Worm (Caenorhabditis elegans) whole organism, late embryonic: ENCODE measurements around the gene tre-4.
A peak's percentile ranks its signal among the peaks of the same experiment; 100 is the strongest.

Experiments
- C08G9.2 ChIP-seq: sonication (generic microtip); optimal IDR thresholded peaks from 2 replicates; lab custom pipeline; 2016; ENCODE audit warnings: mild to moderate bottlenecking, missing genetic modification characterization, moderate library complexity, missing compliant biosample characterization
- C38D4.7 ChIP-seq: fragments of 200-800 bp; sonication (Bioruptor generic); optimal IDR thresholded peaks from 2 replicates; lab custom pipeline; 2018; ENCODE audit warnings: mild to moderate bottlenecking, missing genetic modification characterization, moderate library complexity, missing compliant biosample characterization
- T23F11.4 ChIP-seq: fragments of 200-800 bp; sonication (Bioruptor generic); optimal IDR thresholded peaks from 2 replicates; lab custom pipeline; 2018; ENCODE audit warnings: mild to moderate bottlenecking, missing genetic modification characterization, missing compliant biosample characterization
- Y22D7AL.16 ChIP-seq: sonication (generic microtip); optimal IDR thresholded peaks from 2 replicates; lab custom pipeline; 2016; ENCODE audit warnings: missing genetic modification characterization, missing compliant biosample characterization
- ahr-1 ChIP-seq: sonication (generic microtip); optimal IDR thresholded peaks from 2 replicates; lab custom pipeline; 2016; ENCODE audit warnings: missing genetic modification characterization, missing compliant biosample characterization
- ceh-14 ChIP-seq: sonication (generic microtip); optimal IDR thresholded peaks from 2 replicates; lab custom pipeline; 2016; ENCODE audit warnings: missing genotype, missing genetic modification characterization, missing compliant biosample characterization
- ceh-19 ChIP-seq: fragments of 200-800 bp; sonication (Bioruptor generic); optimal IDR thresholded peaks from 2 replicates; lab custom pipeline; 2018; ENCODE audit warnings: mild to moderate bottlenecking, missing genetic modification characterization, missing compliant biosample characterization
- ceh-2 ChIP-seq: sonication (generic microtip); optimal IDR thresholded peaks from 2 replicates; lab custom pipeline; 2016; ENCODE audit warnings: missing genotype, missing genetic modification characterization, missing compliant biosample characterization
- ceh-22 ChIP-seq: sonication (generic microtip); optimal IDR thresholded peaks from 2 replicates; lab custom pipeline; 2017; ENCODE audit warnings: missing biosample characterization, missing genetic modification characterization
- ceh-30 ChIP-seq: fragments of 150-350 bp; optimal IDR thresholded peaks from 2 replicates; lab custom pipeline; 2014; ENCODE audit warnings: missing biosample characterization, missing genetic modification characterization
- ceh-31 ChIP-seq: sonication (generic microtip); optimal IDR thresholded peaks from 2 replicates; lab custom pipeline; 2016; ENCODE audit warnings: missing genetic modification characterization, missing compliant biosample characterization
- ceh-34 ChIP-seq: sonication (generic microtip); optimal IDR thresholded peaks from 2 replicates; lab custom pipeline; 2016; ENCODE audit warnings: mild to moderate bottlenecking, missing genetic modification characterization, missing compliant biosample characterization
- ceh-45 ChIP-seq: fragments of 200-800 bp; sonication (Bioruptor generic); IDR thresholded peaks from 2 replicates; pipeline ENCODE4 v1.3.6; 2022; ENCODE audit warnings: missing genetic modification reagents, missing genetic modification characterization, missing compliant biosample characterization
- ceh-48 ChIP-seq: sonication (generic microtip); optimal IDR thresholded peaks from 2 replicates; lab custom pipeline; 2016; ENCODE audit warnings: missing genetic modification characterization, inconsistent platforms, missing compliant biosample characterization
- ceh-6 ChIP-seq: fragments of 200-800 bp; sonication (Bioruptor generic); optimal IDR thresholded peaks from 2 replicates; lab custom pipeline; 2018; ENCODE audit warnings: mild to moderate bottlenecking, missing genetic modification characterization, missing compliant biosample characterization
- dmd-4 ChIP-seq: sonication (generic microtip); optimal IDR thresholded peaks from 2 replicates; lab custom pipeline; 2016; ENCODE audit warnings: borderline replicate concordance, missing genetic modification characterization, missing compliant biosample characterization
- dve-1 ChIP-seq: sonication (generic microtip); optimal IDR thresholded peaks from 2 replicates; lab custom pipeline; 2017; ENCODE audit warnings: antibody characterized with exemption, mild to moderate bottlenecking, missing genetic modification characterization, missing compliant biosample characterization
- elt-4 ChIP-seq: sonication (generic microtip); optimal IDR thresholded peaks from 2 replicates; lab custom pipeline; 2016; ENCODE audit warnings: missing genetic modification characterization, missing compliant biosample characterization
- eyg-1 ChIP-seq: sonication (generic microtip); optimal IDR thresholded peaks from 2 replicates; lab custom pipeline; 2016; ENCODE audit warnings: missing genotype, missing genetic modification characterization, missing compliant biosample characterization
- fax-1 ChIP-seq: sonication (generic microtip); optimal IDR thresholded peaks from 2 replicates; lab custom pipeline; 2016; ENCODE audit warnings: missing genotype, missing genetic modification characterization, missing compliant biosample characterization
- hlh-13 ChIP-seq: fragments of 200-800 bp; sonication (Bioruptor generic); optimal IDR thresholded peaks from 2 replicates; lab custom pipeline; 2018; ENCODE audit warnings: mild to moderate bottlenecking, missing genetic modification characterization, missing compliant biosample characterization
- hlh-15 ChIP-seq: sonication (generic microtip); optimal IDR thresholded peaks from 2 replicates; lab custom pipeline; 2016; ENCODE audit warnings: missing genetic modification characterization, missing compliant biosample characterization
- hlh-30 ChIP-seq: sonication (generic microtip); optimal IDR thresholded peaks from 2 replicates; lab custom pipeline; 2017; ENCODE audit warnings: antibody characterized with exemption, missing genetic modification characterization, missing compliant biosample characterization; ENCODE audit not compliant: insufficient read depth
- hlh-8 ChIP-seq: sonication (generic microtip); optimal IDR thresholded peaks from 2 replicates; lab custom pipeline; 2016; ENCODE audit warnings: missing genotype, missing genetic modification characterization, missing compliant biosample characterization
- lin-11 ChIP-seq: fragments of 200-800 bp; sonication (Bioruptor generic); optimal IDR thresholded peaks from 2 replicates; lab custom pipeline; 2018; ENCODE audit warnings: mild to moderate bottlenecking, missing genetic modification characterization, missing compliant biosample characterization
- madf-2 ChIP-seq: sonication (generic microtip); optimal IDR thresholded peaks from 2 replicates; lab custom pipeline; 2017; ENCODE audit warnings: missing genetic modification characterization, missing compliant biosample characterization
- nhr-232 ChIP-seq: sonication (generic microtip); optimal IDR thresholded peaks from 2 replicates; lab custom pipeline; 2016; ENCODE audit warnings: missing genetic modification characterization, missing compliant biosample characterization
- pag-3 ChIP-seq: sonication (generic microtip); optimal IDR thresholded peaks from 2 replicates; lab custom pipeline; 2016; ENCODE audit warnings: missing compliant biosample characterization, missing genetic modification characterization, borderline replicate concordance
- pha-2 ChIP-seq: sonication (generic microtip); optimal IDR thresholded peaks from 2 replicates; lab custom pipeline; 2017; ENCODE audit warnings: mild to moderate bottlenecking, missing genetic modification characterization, missing compliant biosample characterization
- pqm-1 ChIP-seq: sonication (generic microtip); optimal IDR thresholded peaks from 2 replicates; lab custom pipeline; 2016; ENCODE audit warnings: missing genetic modification characterization, missing compliant biosample characterization
- pros-1 ChIP-seq: fragments of 150-350 bp; optimal IDR thresholded peaks from 2 replicates; lab custom pipeline; 2014; ENCODE audit warnings: missing biosample characterization, missing genetic modification reagents, missing genetic modification characterization
- rnt-1 ChIP-seq: sonication (generic microtip); optimal IDR thresholded peaks from 2 replicates; lab custom pipeline; 2016; ENCODE audit warnings: missing genetic modification characterization, missing compliant biosample characterization
- sdc-2 ChIP-seq: sonication (generic microtip); optimal IDR thresholded peaks from 2 replicates; lab custom pipeline; 2016; ENCODE audit warnings: missing genotype, missing genetic modification characterization, missing compliant biosample characterization
- sox-4 ChIP-seq: sonication (generic microtip); optimal IDR thresholded peaks from 2 replicates; lab custom pipeline; 2017; ENCODE audit warnings: mild to moderate bottlenecking, missing genetic modification characterization, inconsistent platforms, missing compliant biosample characterization
- syd-9 ChIP-seq: sonication (generic microtip); optimal IDR thresholded peaks from 2 replicates; lab custom pipeline; 2016; ENCODE audit warnings: mild to moderate bottlenecking, missing genetic modification characterization, moderate library complexity, missing compliant biosample characterization
- ttx-3 ChIP-seq: sonication (generic microtip); optimal IDR thresholded peaks from 2 replicates; lab custom pipeline; 2016; ENCODE audit warnings: missing genetic modification reagents, missing genetic modification characterization, missing compliant biosample characterization
- unc-42 ChIP-seq: sonication (generic microtip); optimal IDR thresholded peaks from 2 replicates; lab custom pipeline; 2016; ENCODE audit warnings: missing genotype, missing genetic modification characterization, missing compliant biosample characterization
- unc-86 ChIP-seq: sonication (generic microtip); optimal IDR thresholded peaks from 2 replicates; lab custom pipeline; 2016; ENCODE audit warnings: missing genetic modification characterization, missing compliant biosample characterization
- ztf-16 ChIP-seq: sonication (generic microtip); optimal IDR thresholded peaks from 2 replicates; lab custom pipeline; 2017; ENCODE audit warnings: missing genetic modification characterization, missing compliant biosample characterization

Gene tre-4

DNA sequence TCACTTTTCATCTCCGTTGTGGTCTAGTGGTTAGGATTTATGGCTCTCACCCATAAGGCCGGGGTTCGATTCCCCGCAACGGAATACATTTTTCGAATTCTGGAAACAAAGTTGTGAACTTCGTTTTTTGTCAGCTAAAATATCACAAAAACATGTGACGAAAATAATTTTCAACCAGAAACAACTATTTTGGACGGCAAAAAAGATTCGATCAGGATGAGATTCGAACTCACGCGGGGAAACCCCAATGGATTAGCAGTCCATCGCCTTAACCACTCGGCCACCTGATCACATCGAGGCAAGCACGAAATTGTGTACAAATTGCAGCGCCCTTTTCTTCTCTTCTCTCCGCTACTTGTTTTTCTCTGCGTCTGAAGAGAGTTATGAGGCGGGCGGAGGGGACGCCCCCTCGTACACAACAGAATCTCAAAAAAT, 23.3 kb upstream of the tre-4 start (continued):
- TF ChIP-seq ceh-45 (GFP tag; lab: Robert Waterston, UW): peak; percentile 70
- peak; percentile 58 for TF ChIP-seq hlh-30 (tag; lab: Kevin White, UChicago)
- TF ChIP-seq ztf-16: peak; percentile 70
- peak; percentile 53 for TF ChIP-seq rnt-1 (tag; lab: Kevin White, UChicago)
- peak; percentile 2 for TF ChIP-seq pros-1
- peak; percentile 46 for TF ChIP-seq unc-42 (tag; lab: Kevin White, UChicago)
- peak; percentile 41 for TF ChIP-seq ceh-48 (tag; lab: Kevin White, UChicago)
- TF ChIP-seq ceh-31 (tag; lab: Kevin White, UChicago): peak; percentile 35
- peak; percentile 63 for TF ChIP-seq ttx-3
- peak; percentile 54 for TF ChIP-seq ceh-14 (tag; lab: Kevin White, UChicago)

DNA sequence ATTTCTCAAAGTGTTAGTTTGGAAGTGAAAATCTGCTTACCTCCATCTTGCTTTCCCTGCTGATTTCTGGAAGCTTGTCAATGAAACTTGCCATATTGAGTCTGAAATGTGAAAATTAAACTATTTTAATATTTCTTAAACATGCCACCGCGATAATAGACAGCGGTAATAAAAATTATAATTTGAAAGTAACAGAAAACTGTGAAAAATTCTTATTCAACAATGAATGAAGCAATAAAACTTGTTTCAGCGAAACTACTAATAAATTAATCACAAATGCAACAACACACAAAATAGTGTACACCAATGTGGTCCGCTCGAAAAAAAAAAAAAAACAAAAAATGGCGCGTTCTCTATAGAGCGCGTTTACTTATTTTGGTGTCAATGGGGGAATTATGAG, 20.4 kb upstream of the tre-4 start, which contains the start of gene F02D10.6:
Gene F02D10.6 (minus strand): TSS at position 101 of the 400 bp plus-strand sequence.
- TF ChIP-seq nhr-232 (no peak), Y22D7AL.16 (no peak), elt-4 (tag; lab: Kevin White, UChicago) (no peak), ceh-34 (tag; lab: Kevin White, UChicago) (no peak), lin-11 (tag; lab: Kevin White, UChicago) (no peak), hlh-8 (tag; lab: Kevin White, UChicago) (no peak), sdc-2 (tag; lab: Kevin White, UChicago) (no peak), C38D4.7 (GFP tag; lab: Kevin White, UChicago) (no peak), dve-1 (no peak)

DNA sequence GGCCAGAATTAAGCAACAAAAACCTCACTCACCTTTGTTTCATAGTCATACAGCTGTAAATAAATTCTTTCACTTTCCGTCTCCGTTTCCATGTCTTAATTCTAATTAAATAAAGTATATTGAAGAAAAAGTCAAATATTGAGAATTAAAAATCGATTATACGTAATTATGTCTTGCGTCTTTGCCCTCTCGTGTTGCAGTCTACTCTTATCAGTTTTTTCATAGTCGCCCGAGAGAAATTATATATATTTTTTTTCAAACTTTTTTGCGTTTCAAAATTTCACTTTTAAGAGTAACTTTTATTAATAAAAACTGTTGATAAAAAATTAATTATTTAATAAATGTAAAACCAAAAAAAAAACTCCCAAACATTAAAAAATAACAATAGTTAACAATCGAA, 15.5 kb upstream of the tre-4 start, which contains the start of gene flr-1:
Gene flr-1 (minus strand): TSS at position 101 of the 400 bp plus-strand sequence.
- TF ChIP-seq Y22D7AL.16: no peak
- no peak for TF ChIP-seq C08G9.2 (tag; lab: Kevin White, UChicago)
- TF ChIP-seq ceh-19 (GFP tag; lab: Kevin White, UChicago): no peak
- TF ChIP-seq ahr-1 (tag; lab: Kevin White, UChicago): no peak
- no peak for TF ChIP-seq ceh-30 (tag; lab: Kevin White, UChicago)
- no peak for TF ChIP-seq fax-1
- no peak for TF ChIP-seq ceh-22
- no peak for TF ChIP-seq elt-4 (tag; lab: Kevin White, UChicago)
- TF ChIP-seq madf-2 (tag; lab: Kevin White, UChicago): no peak
- no peak for TF ChIP-seq sox-4 (tag; lab: Kevin White, UChicago)
- TF ChIP-seq pha-2: no peak
- TF ChIP-seq pqm-1 (tag; lab: Kevin White, UChicago): no peak
- TF ChIP-seq hlh-13 (GFP tag; lab: Kevin White, UChicago): no peak
- TF ChIP-seq T23F11.4 (GFP tag; lab: Kevin White, UChicago): no peak

DNA sequence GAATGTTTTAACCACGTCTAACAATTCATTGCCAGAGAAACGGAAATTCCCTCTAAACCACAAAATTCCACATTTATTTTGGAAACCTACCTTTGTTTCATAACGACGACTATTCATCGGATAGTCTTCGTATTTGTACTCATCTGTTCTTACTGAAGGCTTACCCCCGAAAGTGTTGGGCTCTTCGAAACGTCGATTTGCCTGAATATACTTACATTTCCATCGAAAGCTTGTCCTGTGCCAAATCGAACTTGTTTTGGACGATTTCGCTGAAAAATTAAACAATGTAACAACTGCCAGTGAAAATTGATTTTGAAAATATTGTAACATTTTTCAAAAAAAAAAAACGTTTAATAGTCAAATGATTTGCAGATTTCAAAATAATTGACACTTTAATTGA, 9.4 kb upstream of the tre-4 start, which contains the start of gene F02D10.3:
Gene F02D10.3 (minus strand): TSS at position 101 of the 400 bp plus-strand sequence.
- TF ChIP-seq ztf-16 (no peak), ceh-45 (GFP tag; lab: Robert Waterston, UW) (no peak), unc-86 (tag; lab: Kevin White, UChicago) (no peak), ceh-48 (tag; lab: Kevin White, UChicago) (no peak), hlh-15 (tag; lab: Kevin White, UChicago) (no peak), nhr-232 (no peak), ceh-19 (GFP tag; lab: Kevin White, UChicago) (no peak), eyg-1 (tag; lab: Kevin White, UChicago) (no peak), Y22D7AL.16 (no peak), ceh-2 (tag; lab: Kevin White, UChicago) (no peak), ceh-6 (GFP tag; lab: Kevin White, UChicago) (no peak), pag-3 (no peak), dmd-4 (no peak), syd-9 (no peak)
